Comparison of ENCODE assay signal across 1 worm cellular context in genomic region chrIV:4338217-4338616, ce11.
TF ChIP-seq lines count a peak whose summit lies in the region.

No protein-coding gene starts in this region.

TF ChIP-seq in whole organism, L2 larva, 48 proteins besides CTCF, POLR2A, EP300 and RAD21 (continued from another document):
- TF ChIP-seq sma-9 (GFP tag; optimal IDR thresholded peaks at IDR 0.05; lab: Kevin White, UChicago) (peak; percentile 62), sma-9 (tag; optimal IDR thresholded peaks at IDR 0.05; lab: Kevin White, UChicago) (no peak), zag-1 (tag; optimal IDR thresholded peaks at IDR 0.05; lab: Kevin White, UChicago) (no peak), nhr-25 (tag; optimal IDR thresholded peaks at IDR 0.05; lab: Kevin White, UChicago) (no peak)
TF ChIP-seq in whole organism, L2 larva: peak in this region for 4.
